Worm (Caenorhabditis elegans) whole organism, L1 larva: ENCODE data around the gene psmd-9.
A peak's percentile ranks its signal among the peaks of the same experiment; 100 is the strongest.

Experiments
- C04F5.9 ChIP-seq: sonication (generic microtip); optimal IDR thresholded peaks from 2 replicates; lab custom pipeline; 2016; ENCODE audit warnings: missing genetic modification characterization, missing compliant biosample characterization
- F16B12.6 ChIP-seq: fragments of 150-350 bp; optimal IDR thresholded peaks from 2 replicates; lab custom pipeline; 2014; ENCODE audit warnings: missing biosample characterization, missing genetic modification characterization
- Y116A8C.19 ChIP-seq: sonication (generic microtip); optimal IDR thresholded peaks from 2 replicates; lab custom pipeline; 2016; ENCODE audit warnings: missing compliant biosample characterization, missing genetic modification characterization, borderline replicate concordance
- aha-1 ChIP-seq: fragments of 150-350 bp; optimal IDR thresholded peaks from 2 replicates; lab custom pipeline; 2014; ENCODE audit warnings: missing biosample characterization, missing genetic modification characterization
- alr-1 ChIP-seq: fragments of 200-800 bp; sonication (Bioruptor generic); optimal IDR thresholded peaks from 2 replicates; lab custom pipeline; 2018; ENCODE audit warnings: borderline replicate concordance, mild to moderate bottlenecking, missing genetic modification characterization, missing compliant biosample characterization
- ama-1 ChIP-seq: fragments of 150-350 bp; optimal IDR thresholded peaks from 2 replicates; lab custom pipeline; 2014
- ceh-8 ChIP-seq: fragments of 200-800 bp; sonication (Bioruptor generic); optimal IDR thresholded peaks from 2 replicates; lab custom pipeline; 2018; ENCODE audit warnings: mild to moderate bottlenecking, missing genetic modification characterization, moderate library complexity, missing compliant biosample characterization
- ceh-82 ChIP-seq, 3 experiments: fragments of 150-350 bp in 1 of 3; sonication (generic microtip) in 2 of 3; optimal IDR thresholded peaks; 2 replicates each; lab custom pipeline; 2014 to 2017; ENCODE audit warnings: missing biosample characterization in 3 of 3, missing genetic modification characterization in 3 of 3
- dsc-1 ChIP-seq: sonication (generic microtip); optimal IDR thresholded peaks from 2 replicates; lab custom pipeline; 2016; ENCODE audit warnings: mild to moderate bottlenecking, missing genetic modification characterization, missing compliant biosample characterization
- efl-1 ChIP-seq, 4 experiments: fragments of 150-350 bp; optimal IDR thresholded peaks in 3 of 4; peaks in 1 of 4; 1 replicate in 1 of 4; 2 replicates in 3 of 4; lab custom pipeline; 2014; ENCODE audit warnings: missing biosample characterization in 2 of 4, missing genetic modification characterization in 2 of 4, missing genetic modification reagents in 2 of 4
- egl-13 ChIP-seq: sonication (generic microtip); optimal IDR thresholded peaks from 2 replicates; lab custom pipeline; 2016; ENCODE audit warnings: missing genotype, missing genetic modification reagents, missing genetic modification characterization, missing compliant biosample characterization
- elt-3 ChIP-seq, 6 experiments: fragments of 150-350 bp in 1 of 6; sonication (generic microtip); optimal IDR thresholded peaks; 2 replicates each; lab custom pipeline; 2017 to 2018; ENCODE audit warnings: missing biosample characterization in 6 of 6, missing genetic modification characterization in 6 of 6, inconsistent platforms in 1 of 6
- ets-5 ChIP-seq: fragments of 200-800 bp; sonication (Bioruptor generic); IDR thresholded peaks from 2 replicates; pipeline ENCODE4 v1.3.6; 2022; ENCODE audit warnings: missing genetic modification characterization, missing compliant biosample characterization
- fkh-10 ChIP-seq: sonication (generic microtip); optimal IDR thresholded peaks from 2 replicates; lab custom pipeline; 2017; ENCODE audit warnings: missing biosample characterization, missing genetic modification reagents, missing genetic modification characterization
- fkh-8 ChIP-seq: sonication (generic microtip); optimal IDR thresholded peaks from 2 replicates; lab custom pipeline; 2016; ENCODE audit warnings: mild to moderate bottlenecking, missing genetic modification characterization, missing compliant biosample characterization
- grh-1 ChIP-seq: fragments of 200-800 bp; sonication (Bioruptor generic); IDR thresholded peaks from 2 replicates; pipeline ENCODE4 v1.3.6; 2022; ENCODE audit warnings: missing genetic modification reagents, missing genetic modification characterization, missing compliant biosample characterization
- hpl-2 ChIP-seq: fragments of 150-350 bp; optimal IDR thresholded peaks from 2 replicates; lab custom pipeline; 2014; ENCODE audit warnings: missing biosample characterization, missing genetic modification reagents, missing genetic modification characterization
- irx-1 ChIP-seq: sonication (generic microtip); optimal IDR thresholded peaks from 2 replicates; lab custom pipeline; 2016; ENCODE audit warnings: missing genetic modification characterization, missing compliant biosample characterization
- jun-1 ChIP-seq: fragments of 150-350 bp; optimal IDR thresholded peaks from 2 replicates; lab custom pipeline; 2014; ENCODE audit warnings: missing biosample characterization, missing genetic modification reagents, missing genetic modification characterization
- lin-13 ChIP-seq: fragments of 150-350 bp; optimal IDR thresholded peaks from 2 replicates; lab custom pipeline; 2014; ENCODE audit warnings: missing biosample characterization, missing genetic modification reagents, missing genetic modification characterization
- lin-14 ChIP-seq: fragments of 200-800 bp; sonication (Bioruptor generic); optimal IDR thresholded peaks from 2 replicates; lab custom pipeline; 2018; ENCODE audit warnings: mild to moderate bottlenecking, missing genetic modification characterization, moderate library complexity, missing compliant biosample characterization
- lin-39 ChIP-seq: fragments of 150-350 bp; optimal IDR thresholded peaks from 2 replicates; lab custom pipeline; 2014; ENCODE audit warnings: missing biosample characterization, missing genetic modification reagents, missing genetic modification characterization
- lir-3 ChIP-seq: sonication (generic microtip); optimal IDR thresholded peaks from 2 replicates; lab custom pipeline; 2016; ENCODE audit warnings: mild to moderate bottlenecking, missing genetic modification characterization, moderate library complexity, missing compliant biosample characterization; ENCODE audit not compliant: poor library complexity
- lsy-2 ChIP-seq, 2 experiments: fragments of 150-350 bp; optimal IDR thresholded peaks; 2 replicates each; lab custom pipeline; 2014; ENCODE audit warnings: missing biosample characterization in 2 of 2, missing genetic modification characterization in 2 of 2
- mef-2 ChIP-seq: fragments of 150-350 bp; optimal IDR thresholded peaks from 2 replicates; lab custom pipeline; 2014; ENCODE audit warnings: missing biosample characterization, missing genetic modification characterization
- mep-1 ChIP-seq: fragments of 150-350 bp; optimal IDR thresholded peaks from 2 replicates; lab custom pipeline; 2014; ENCODE audit warnings: missing biosample characterization, missing genetic modification characterization
- nhr-12 ChIP-seq: sonication (generic microtip); optimal IDR thresholded peaks from 2 replicates; lab custom pipeline; 2017; ENCODE audit warnings: missing biosample characterization, missing genetic modification characterization
- nhr-19 ChIP-seq: fragments of 200-800 bp; sonication (Bioruptor generic); conservative IDR thresholded peaks from 2 replicates; pipeline ENCODE4 v1.3.6; 2022; ENCODE audit warnings: missing genetic modification characterization, missing compliant biosample characterization
- nhr-20 ChIP-seq: sonication (generic microtip); optimal IDR thresholded peaks from 2 replicates; lab custom pipeline; 2016; ENCODE audit warnings: mild to moderate bottlenecking, missing genetic modification characterization, missing compliant biosample characterization
- nhr-47 ChIP-seq: sonication (generic microtip); optimal IDR thresholded peaks from 2 replicates; lab custom pipeline; 2016; ENCODE audit warnings: mild to moderate bottlenecking, missing genetic modification characterization, moderate library complexity, missing compliant biosample characterization
- nhr-71 ChIP-seq: sonication (generic microtip); optimal IDR thresholded peaks from 2 replicates; lab custom pipeline; 2016; ENCODE audit warnings: mild to moderate bottlenecking, missing genetic modification characterization, moderate library complexity, missing compliant biosample characterization
- nhr-76 ChIP-seq: sonication (generic microtip); optimal IDR thresholded peaks from 2 replicates; lab custom pipeline; 2017; ENCODE audit warnings: missing biosample characterization, missing genetic modification characterization
- nhr-85 ChIP-seq: sonication (generic microtip); peaks from one replicate; lab custom pipeline; 2016; ENCODE audit warnings: missing genetic modification characterization, inconsistent platforms, missing compliant biosample characterization
- nhr-90 ChIP-seq: sonication (generic microtip); optimal IDR thresholded peaks from 2 replicates; lab custom pipeline; 2016; ENCODE audit warnings: mild to moderate bottlenecking, missing genetic modification characterization, missing compliant biosample characterization; ENCODE audit not compliant: poor library complexity
- rnt-1 ChIP-seq: sonication (generic microtip); optimal IDR thresholded peaks from 2 replicates; lab custom pipeline; 2016; ENCODE audit warnings: mild to moderate bottlenecking, missing genetic modification characterization, moderate library complexity, missing compliant biosample characterization
- skn-1 ChIP-seq: fragments of 150-350 bp; optimal IDR thresholded peaks from 2 replicates; lab custom pipeline; 2014; ENCODE audit warnings: missing biosample characterization, missing genetic modification characterization
- snpc-4 ChIP-seq: fragments of 150-350 bp; optimal IDR thresholded peaks from 2 replicates; lab custom pipeline; 2014; ENCODE audit warnings: missing biosample characterization, missing genetic modification characterization
- snu-23 ChIP-seq: sonication (generic microtip); optimal IDR thresholded peaks from 2 replicates; lab custom pipeline; 2016; ENCODE audit warnings: missing genetic modification characterization, missing compliant biosample characterization
- sup-37 ChIP-seq: fragments of 200-800 bp; sonication (Bioruptor generic); optimal IDR thresholded peaks from 2 replicates; lab custom pipeline; 2018; ENCODE audit warnings: mild to moderate bottlenecking, missing genetic modification characterization, missing compliant biosample characterization
- tbx-2 ChIP-seq: sonication (generic microtip); optimal IDR thresholded peaks from 2 replicates; lab custom pipeline; 2016; ENCODE audit warnings: missing genetic modification characterization, missing compliant biosample characterization
- tlp-1 ChIP-seq: fragments of 150-350 bp; optimal IDR thresholded peaks from 2 replicates; lab custom pipeline; 2014; ENCODE audit warnings: missing biosample characterization, missing genetic modification characterization
- unc-130 ChIP-seq: fragments of 150-350 bp; optimal IDR thresholded peaks from 2 replicates; lab custom pipeline; 2017; ENCODE audit warnings: missing biosample characterization, missing genetic modification characterization, inconsistent platforms
- unc-86 ChIP-seq: sonication (generic microtip); optimal IDR thresholded peaks from 2 replicates; lab custom pipeline; 2016; ENCODE audit warnings: missing genetic modification characterization, missing compliant biosample characterization
- zip-4 ChIP-seq: fragments of 200-800 bp; sonication (Bioruptor generic); optimal IDR thresholded peaks from 2 replicates; lab custom pipeline; 2018; ENCODE audit warnings: mild to moderate bottlenecking, missing genetic modification characterization, moderate library complexity, missing compliant biosample characterization
- ztf-4 ChIP-seq: fragments of 150-350 bp; optimal IDR thresholded peaks from 2 replicates; lab custom pipeline; 2014; ENCODE audit warnings: missing biosample characterization, missing genetic modification characterization

Gene psmd-9

ce11 chrII:6940726-6941230, 38.9 kb downstream of the psmd-9 start:
- TF ChIP-seq mep-1 (tag; lab: Kevin White, UChicago) (peak; percentile 16), nhr-90 (tag; lab: Kevin White, UChicago) (no peak), nhr-47 (tag; lab: Kevin White, UChicago) (no peak), ama-1 (no peak), lin-39 (tag; lab: Kevin White, UChicago) (no peak), Y116A8C.19 (tag; lab: Kevin White, UChicago) (no peak), zip-4 (no peak), ets-5 (GFP tag; lab: Robert Waterston, UW) (no peak), sup-37 (no peak), tbx-2 (tag; lab: Kevin White, UChicago) (no peak), snpc-4 (tag; lab: Kevin White, UChicago) (no peak), egl-13 (tag; lab: Kevin White, UChicago) (no peak), lsy-2 (tag; optimal IDR thresholded peaks at IDR 0.05; lab: Kevin White, UChicago) (no peak), F16B12.6 (tag; lab: Kevin White, UChicago) (no peak), lin-14 (GFP tag; lab: Kevin White, UChicago) (peak; percentile 28), nhr-76 (no peak), lir-3 (tag; lab: Kevin White, UChicago) (no peak), fkh-8 (tag; lab: Kevin White, UChicago) (peak; percentile 40), mef-2 (tag; lab: Kevin White, UChicago) (no peak)

ce11 chrII:6941520-6941919, 39.6 kb downstream of the psmd-9 start:
- TF ChIP-seq ets-5 (GFP tag; lab: Robert Waterston, UW) (no peak), Y116A8C.19 (tag; lab: Kevin White, UChicago) (no peak), lin-14 (GFP tag; lab: Kevin White, UChicago) (peak; percentile 70), unc-130 (tag; lab: Kevin White, UChicago) (no peak), efl-1 (optimal IDR thresholded peaks at IDR 0.05; lab: Kevin White, UChicago) (no peak), efl-1 (GFP tag; optimal IDR thresholded peaks at IDR 0.05 in 1 of 2; lab: Kevin White, UChicago) (no peak), nhr-71 (tag; lab: Kevin White, UChicago) (peak; percentile 6), fkh-10 (GFP tag; lab: Kevin White, UChicago) (peak; percentile 7), elt-3 (tag; optimal IDR thresholded peaks at IDR 0.05; lab: Kevin White, UChicago) (no peak), skn-1 (tag; lab: Kevin White, UChicago) (no peak), F16B12.6 (tag; lab: Kevin White, UChicago) (no peak), unc-86 (tag; lab: Kevin White, UChicago) (peak; percentile 25), fkh-8 (tag; lab: Kevin White, UChicago) (peak; percentile 17), irx-1 (tag; lab: Kevin White, UChicago) (no peak)

ce11 chrII:6943299-6944051, 41.6 kb downstream of the psmd-9 start:
- TF ChIP-seq hpl-2 (GFP tag; lab: Kevin White, UChicago) (no peak), nhr-20 (tag; lab: Kevin White, UChicago) (no peak), lsy-2 (tag; optimal IDR thresholded peaks at IDR 0.05; lab: Kevin White, UChicago) (peak in 1 of 2 experiments; percentile 9), ceh-8 (GFP tag; lab: Kevin White, UChicago) (peak; percentile 61), tbx-2 (tag; lab: Kevin White, UChicago) (peak; percentile 25), nhr-47 (tag; lab: Kevin White, UChicago) (peak; percentile 52), grh-1 (no peak), rnt-1 (tag; lab: Kevin White, UChicago) (peak; percentile 23), unc-130 (tag; lab: Kevin White, UChicago) (no peak), alr-1 (tag; lab: Kevin White, UChicago) (no peak), nhr-19 (GFP tag; lab: Robert Waterston, UW) (no peak), skn-1 (tag; lab: Kevin White, UChicago) (peak; percentile 39), snu-23 (GFP tag; lab: Kevin White, UChicago) (peak; percentile 8), dsc-1 (tag; lab: Kevin White, UChicago) (peak; percentile 47), nhr-12 (no peak), C04F5.9 (tag; lab: Kevin White, UChicago) (peak; percentile 27), lin-14 (GFP tag; lab: Kevin White, UChicago) (peak; percentile 77), aha-1 (tag; lab: Kevin White, UChicago) (no peak), ceh-82 (tag; optimal IDR thresholded peaks at IDR 0.05; lab: Kevin White, UChicago) (peak in 2 of 3 experiments; percentile 11 to 56), tlp-1 (tag; lab: Kevin White, UChicago) (no peak), fkh-8 (tag; lab: Kevin White, UChicago) (peak; percentile 49), nhr-85 (tag; lab: Kevin White, UChicago) (no peak), zip-4 (no peak), jun-1 (tag; lab: Kevin White, UChicago) (no peak), ztf-4 (tag; lab: Kevin White, UChicago) (no peak), snpc-4 (tag; lab: Kevin White, UChicago) (no peak), nhr-71 (tag; lab: Kevin White, UChicago) (peak; percentile 9), lin-13 (GFP tag; lab: Kevin White, UChicago) (no peak)
